Worm (Caenorhabditis elegans) whole organism, L4 larva: ENCODE measurements around the gene ZK1127.4.
"Not testable (repeated sequence)": the region's sequence is repeated elsewhere in the genome, so short reads cannot be mapped to it uniquely, and the experiment has no call there.

Experiments used
- D1046.2 ChIP-seq: fragments of 200-800 bp; sonication (Bioruptor generic); IDR thresholded peaks from 2 replicates; pipeline ENCODE4 v1.3.6; 2022; ENCODE audit warnings: missing genetic modification characterization, missing compliant biosample characterization
- F26F4.8 ChIP-seq: fragments of 200-800 bp; sonication (Bioruptor generic); conservative IDR thresholded peaks from 2 replicates; pipeline ENCODE4 v1.3.6; 2022; ENCODE audit warnings: missing genetic modification characterization, missing compliant biosample characterization
- F44E2.7 ChIP-seq: fragments of 200-800 bp; sonication (Bioruptor generic); IDR thresholded peaks from 2 replicates; pipeline ENCODE4 v2.1.2; 2022; ENCODE audit warnings: missing genetic modification characterization, missing compliant biosample characterization
- T26A8.4 ChIP-seq: fragments of 200-800 bp; sonication (Bioruptor generic); IDR thresholded peaks from 2 replicates; pipeline ENCODE4 v1.3.6; 2022; ENCODE audit warnings: missing genetic modification characterization, missing compliant biosample characterization
- Y105C5A.15 ChIP-seq: fragments of 200-800 bp; sonication (Bioruptor generic); IDR thresholded peaks from 2 replicates; pipeline ENCODE4 v1.3.6; 2022; ENCODE audit warnings: missing genetic modification characterization, missing compliant biosample characterization
- Y48G9A.11 ChIP-seq: fragments of 200-800 bp; sonication (Bioruptor generic); IDR thresholded peaks from 2 replicates; pipeline ENCODE4 v1.3.6; 2022; ENCODE audit warnings: missing genetic modification reagents, missing genetic modification characterization, missing compliant biosample characterization
- Y75B8A.6 ChIP-seq: fragments of 200-800 bp; sonication (Bioruptor generic); IDR thresholded peaks from 2 replicates; pipeline ENCODE4 v1.3.6; 2022; ENCODE audit warnings: missing genetic modification reagents, missing genetic modification characterization, missing compliant biosample characterization
- arid-1 ChIP-seq: fragments of 200-800 bp; sonication (Bioruptor generic); conservative IDR thresholded peaks from 2 replicates; pipeline ENCODE4 v1.3.6; 2022; ENCODE audit warnings: missing genetic modification reagents, missing genetic modification characterization, missing compliant biosample characterization
- ceh-20 ChIP-seq: fragments of 200-800 bp; sonication (Bioruptor generic); IDR thresholded peaks from 2 replicates; pipeline ENCODE4 v1.3.6; 2022; ENCODE audit warnings: missing genetic modification reagents, missing genetic modification characterization, missing compliant biosample characterization
- cey-2 ChIP-seq: sonication (generic microtip); optimal IDR thresholded peaks from 3 replicates; lab custom pipeline; 2017; ENCODE audit warnings: missing genetic modification characterization, mild to moderate bottlenecking, missing compliant biosample characterization, antibody characterized with exemption, borderline replicate concordance; ENCODE audit not compliant: insufficient read depth
- ctbp-1 ChIP-seq: fragments of 200-800 bp; sonication (Bioruptor generic); IDR thresholded peaks from 2 replicates; pipeline ENCODE4 v1.3.6; 2022; ENCODE audit warnings: missing genetic modification reagents, missing genetic modification characterization, missing compliant biosample characterization
- daf-19 ChIP-seq: fragments of 200-800 bp; sonication (Bioruptor generic); conservative IDR thresholded peaks from 2 replicates; pipeline ENCODE4 v1.3.6; 2022; ENCODE audit warnings: missing genetic modification characterization, missing compliant biosample characterization
- daf-8 ChIP-seq: fragments of 200-800 bp; sonication (Bioruptor generic); IDR thresholded peaks from 2 replicates; pipeline ENCODE4 v1.3.6; 2022; ENCODE audit warnings: missing genetic modification characterization, missing compliant biosample characterization
- dmd-6 ChIP-seq: fragments of 200-800 bp; sonication (Bioruptor generic); IDR thresholded peaks from 2 replicates; pipeline ENCODE4 v1.3.6; 2022; ENCODE audit warnings: missing genetic modification reagents, missing genetic modification characterization, missing compliant biosample characterization
- dmd-8 ChIP-seq: fragments of 200-800 bp; sonication (Bioruptor generic); IDR thresholded peaks from 2 replicates; pipeline ENCODE4 v1.3.6; 2022; ENCODE audit warnings: missing genetic modification characterization, missing compliant biosample characterization
- dmd-9 ChIP-seq: fragments of 200-800 bp; sonication (Bioruptor generic); IDR thresholded peaks from 2 replicates; pipeline ENCODE4 v1.3.6; 2022; ENCODE audit warnings: missing genetic modification reagents, missing genetic modification characterization, missing compliant biosample characterization
- duxl-1 ChIP-seq: sonication (generic microtip); optimal IDR thresholded peaks from 2 replicates; lab custom pipeline; 2016; ENCODE audit warnings: mild to moderate bottlenecking, missing genetic modification characterization, moderate library complexity, missing compliant biosample characterization; ENCODE audit not compliant: poor library complexity
- egl-43 ChIP-seq: fragments of 200-800 bp; sonication (Bioruptor generic); IDR thresholded peaks from 2 replicates; pipeline ENCODE4 v1.3.6; 2022; ENCODE audit warnings: missing genetic modification reagents, missing genetic modification characterization, missing compliant biosample characterization
- gei-8 ChIP-seq: fragments of 200-800 bp; sonication (Bioruptor generic); optimal IDR thresholded peaks from 2 replicates; lab custom pipeline; 2018; ENCODE audit warnings: mild to moderate bottlenecking, missing genetic modification characterization, missing compliant biosample characterization
- hmg-1.1 ChIP-seq: fragments of 200-800 bp; sonication (Bioruptor generic); IDR thresholded peaks from 2 replicates; pipeline ENCODE4 v1.3.6; 2022; ENCODE audit warnings: missing genetic modification reagents, missing genetic modification characterization, missing compliant biosample characterization
- lim-7 ChIP-seq: fragments of 200-800 bp; sonication (Bioruptor generic); IDR thresholded peaks from 2 replicates; pipeline ENCODE4 v1.3.6; 2022; ENCODE audit warnings: missing genetic modification characterization, missing compliant biosample characterization
- lin-1 ChIP-seq: fragments of 200-800 bp; sonication (Bioruptor generic); IDR thresholded peaks from 2 replicates; pipeline ENCODE4 v1.3.6; 2022; ENCODE audit warnings: missing genetic modification reagents, missing genetic modification characterization, missing compliant biosample characterization
- lin-29 ChIP-seq: fragments of 200-800 bp; sonication (Bioruptor generic); IDR thresholded peaks from 2 replicates; pipeline ENCODE4 v1.3.6; 2022; ENCODE audit warnings: missing genetic modification reagents, missing genetic modification characterization, missing compliant biosample characterization
- lin-38 ChIP-seq: fragments of 200-800 bp; sonication (Bioruptor generic); IDR thresholded peaks from 2 replicates; pipeline ENCODE4 v1.3.6; 2022; ENCODE audit warnings: missing genetic modification reagents, missing genetic modification characterization, missing compliant biosample characterization
- madf-5 ChIP-seq, 2 experiments: fragments of 200-800 bp; sonication (Bioruptor generic); IDR thresholded peaks; 2 replicates each; pipeline ENCODE4 v1.3.6; 2022; ENCODE audit warnings: missing compliant biosample characterization in 2 of 2, missing genetic modification characterization in 2 of 2
- mdt-29 ChIP-seq: fragments of 200-800 bp; sonication (Bioruptor generic); IDR thresholded peaks from 2 replicates; pipeline ENCODE4 v1.3.6; 2022; ENCODE audit warnings: missing genetic modification reagents, missing genetic modification characterization, missing compliant biosample characterization
- mes-2 ChIP-seq: sonication (generic microtip); optimal IDR thresholded peaks from 2 replicates; lab custom pipeline; 2016; ENCODE audit warnings: missing genotype, mild to moderate bottlenecking, missing genetic modification characterization, missing compliant biosample characterization; ENCODE audit not compliant: poor library complexity, severe bottlenecking
- nhr-25 ChIP-seq: sonication (generic microtip); optimal IDR thresholded peaks from 2 replicates; lab custom pipeline; 2017; ENCODE audit warnings: missing genetic modification characterization, mild to moderate bottlenecking, missing compliant biosample characterization, antibody characterized with exemption, moderate library complexity, borderline replicate concordance; ENCODE audit not compliant: insufficient read depth
- nhr-41 ChIP-seq: fragments of 200-800 bp; sonication (Bioruptor generic); IDR thresholded peaks from 2 replicates; pipeline ENCODE4 v1.3.6; 2022; ENCODE audit warnings: missing genetic modification reagents, missing genetic modification characterization, missing compliant biosample characterization
- nhr-42 ChIP-seq: fragments of 200-800 bp; sonication (Bioruptor generic); IDR thresholded peaks from 2 replicates; pipeline ENCODE4 v1.3.6; 2022; ENCODE audit warnings: missing genetic modification characterization, missing compliant biosample characterization
- pha-4 ChIP-seq, 2 experiments: fragments of 150-350 bp in 1 of 2; fragments of 200-800 bp in 1 of 2; sonication (Bioruptor generic) in 1 of 2; IDR thresholded peaks in 1 of 2; optimal IDR thresholded peaks in 1 of 2; 2 replicates each; pipeline versions ENCODE4 v1.3.6 to Lab custom; 2014 to 2022; ENCODE audit warnings: missing genetic modification characterization in 2 of 2, missing genetic modification reagents in 2 of 2, missing biosample characterization in 1 of 2, missing compliant biosample characterization in 1 of 2
- php-3 ChIP-seq: fragments of 200-800 bp; sonication (Bioruptor generic); IDR thresholded peaks from 2 replicates; pipeline ENCODE4 v1.3.6; 2022; ENCODE audit warnings: missing genetic modification reagents, missing genetic modification characterization, missing compliant biosample characterization
- rbr-2 ChIP-seq: sonication (generic microtip); optimal IDR thresholded peaks from 2 replicates; lab custom pipeline; 2016; ENCODE audit warnings: missing genotype, missing genetic modification characterization, missing compliant biosample characterization
- saeg-2 ChIP-seq: fragments of 200-800 bp; sonication (Bioruptor generic); IDR thresholded peaks from 2 replicates; pipeline ENCODE4 v1.3.6; 2022; ENCODE audit warnings: missing genetic modification reagents, missing genetic modification characterization, missing compliant biosample characterization
- set-16 ChIP-seq: fragments of 200-800 bp; sonication (Bioruptor generic); IDR thresholded peaks from 2 replicates; pipeline ENCODE4 v1.3.6; 2022; ENCODE audit warnings: missing genetic modification reagents, missing genetic modification characterization, missing compliant biosample characterization
- snpc-1.2 ChIP-seq: fragments of 200-800 bp; sonication (Bioruptor generic); IDR thresholded peaks from 2 replicates; pipeline ENCODE4 v1.3.6; 2022; ENCODE audit warnings: missing genetic modification reagents, missing genetic modification characterization, missing compliant biosample characterization
- tag-97 ChIP-seq: fragments of 200-800 bp; sonication (Bioruptor generic); IDR thresholded peaks from 2 replicates; pipeline ENCODE4 v1.3.6; 2022; ENCODE audit warnings: missing genetic modification characterization, missing compliant biosample characterization
- tra-1 ChIP-seq: fragments of 200-800 bp; sonication (Bioruptor generic); IDR thresholded peaks from 2 replicates; pipeline ENCODE4 v1.3.6; 2022; ENCODE audit warnings: missing genetic modification reagents, missing genetic modification characterization, missing compliant biosample characterization
- unc-130 ChIP-seq: sonication (generic microtip); optimal IDR thresholded peaks from 2 replicates; lab custom pipeline; 2016; ENCODE audit warnings: missing genetic modification reagents, missing genetic modification characterization, missing compliant biosample characterization
- unc-62 ChIP-seq, 3 experiments: fragments of 150-350 bp in 1 of 3; sonication (generic microtip); optimal IDR thresholded peaks in 2 of 3; peaks in 1 of 3; 1 replicate in 1 of 3; 2 replicates in 2 of 3; lab custom pipeline; 2014 to 2017; ENCODE audit warnings: missing biosample characterization in 3 of 3, missing genetic modification characterization in 3 of 3, missing genetic modification reagents in 3 of 3, missing genotype in 1 of 3
- vab-7 ChIP-seq: fragments of 200-800 bp; sonication (Bioruptor generic); IDR thresholded peaks from 2 replicates; pipeline ENCODE4 v1.3.6; 2022; ENCODE audit warnings: missing genetic modification reagents, missing genetic modification characterization, missing compliant biosample characterization
- zfp-3 ChIP-seq: fragments of 200-800 bp; sonication (Bioruptor generic); conservative IDR thresholded peaks from 2 replicates; pipeline ENCODE4 v1.3.6; 2022; ENCODE audit warnings: missing genetic modification reagents, missing genetic modification characterization, missing compliant biosample characterization

The ZK1127.4 gene

DNA sequence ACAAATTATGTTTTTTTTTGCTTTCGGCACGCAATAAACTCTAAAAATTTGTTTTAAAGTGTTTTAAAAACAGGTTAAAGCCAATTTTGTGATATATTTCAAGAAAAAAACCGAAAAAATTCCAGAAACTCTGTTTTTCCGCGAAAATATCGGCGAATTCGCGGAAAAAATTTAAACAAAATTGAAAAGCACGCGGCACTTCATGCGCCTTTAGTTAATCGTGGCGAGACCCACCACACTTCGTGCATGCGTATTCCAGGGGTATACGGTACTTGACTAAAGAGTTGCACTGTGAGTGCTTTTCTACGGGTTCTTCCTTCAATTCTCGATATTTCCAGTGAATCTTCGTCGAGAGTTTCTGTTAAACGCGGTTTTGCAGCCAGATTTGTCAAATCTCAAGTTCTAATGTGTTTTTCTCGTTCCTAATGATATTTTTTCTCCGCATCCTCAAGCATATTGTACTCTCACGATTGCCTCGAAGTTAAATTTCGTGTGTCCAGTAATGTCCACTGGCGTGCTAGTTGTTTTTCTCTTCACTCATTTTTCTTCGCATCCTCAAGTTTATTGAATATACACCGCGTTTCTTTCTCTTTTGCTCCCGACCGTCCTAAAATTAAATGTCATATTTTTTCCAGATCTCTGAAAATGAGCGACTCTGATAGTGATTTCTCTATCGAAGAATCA, 15.9 kb upstream of the ZK1127.4 start, which contains the start of gene cin-4:
Gene cin-4, plus strand, starts transcription at position 634 of the 684 bp plus-strand sequence.
- TF ChIP-seq hmg-1.1 (no peak), unc-130 (peak; percentile 42), daf-19 (GFP tag; lab: Robert Waterston, UW) (no peak), Y48G9A.11 (GFP tag; lab: Robert Waterston, UW) (peak; percentile 47; the same call in 1 of the 2 replicates), lin-38 (peak; percentile 54)

DNA sequence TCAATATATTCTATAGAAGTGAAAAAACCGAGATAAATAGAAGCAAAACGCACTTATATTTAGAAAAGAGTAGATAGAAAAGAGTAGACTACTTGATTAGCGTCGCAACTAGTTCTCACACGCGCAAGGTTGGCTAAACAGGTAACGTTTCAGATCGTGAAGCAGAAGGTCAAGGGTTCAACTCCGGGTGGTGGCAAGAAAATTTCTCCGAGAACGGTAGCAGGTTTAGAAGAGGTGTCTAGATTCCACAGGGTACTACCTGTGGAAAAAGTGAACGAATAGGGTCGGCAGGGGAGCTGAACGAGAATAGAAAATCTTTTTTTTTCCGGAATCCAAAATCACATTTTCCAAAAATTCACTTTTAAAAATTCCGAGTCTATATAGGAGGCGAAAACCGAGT, 11.7 kb upstream of the ZK1127.4 start:
- TF ChIP-seq F26F4.8 = peak; percentile 95
- peak; percentile 3 for TF ChIP-seq mes-2 (tag; lab: Kevin White, UChicago)
- peak; percentile 24; the same call in 1 of the 2 replicates for TF ChIP-seq ceh-20 (GFP tag; lab: Robert Waterston, UW)
- TF ChIP-seq madf-5 (GFP tag; IDR thresholded peaks at IDR 0.05; lab: Robert Waterston, UW) = peak; percentile 38 to 92; a peak in 3 of 4 replicates
- TF ChIP-seq Y75B8A.6 (GFP tag; lab: Robert Waterston, UW) = 0 out of 2 replicates have a peak, but pooled peaks have one; percentile 15
- TF ChIP-seq nhr-41 = peak; percentile 60; the same call in 1 of the 2 replicates
- peak; percentile 48; the same call in 1 of the 2 replicates for TF ChIP-seq hmg-1.1
- TF ChIP-seq dmd-6 (GFP tag; lab: Robert Waterston, UW) = peak; percentile 29; the same call in 1 of the 2 replicates
- TF ChIP-seq lin-38 = peak; percentile 82
- TF ChIP-seq D1046.2 (GFP tag; lab: Robert Waterston, UW) = peak; percentile 74; the same call in 1 of the 2 replicates
- TF ChIP-seq egl-43 = peak; percentile 90
- TF ChIP-seq snpc-1.2 (GFP tag; lab: Robert Waterston, UW) = peak; percentile 78
- TF ChIP-seq ctbp-1 = peak; percentile 73
- peak; percentile 81 for TF ChIP-seq Y105C5A.15
- peak; percentile 79 for TF ChIP-seq lim-7 (GFP tag; lab: Robert Waterston, UW)
- peak; percentile 52; the same call in 1 of the 2 replicates for TF ChIP-seq php-3
- TF ChIP-seq lin-29 (GFP tag; lab: Robert Waterston, UW) = 0 out of 2 replicates have a peak, but pooled peaks have one; percentile 30
- TF ChIP-seq nhr-42 (GFP tag; lab: Robert Waterston, UW) = peak; percentile 58; the same call in 1 of the 2 replicates
- TF ChIP-seq F44E2.7 (GFP tag; lab: Robert Waterston, UW) = peak; percentile 91; the same call in 1 of the 2 replicates
- TF ChIP-seq mdt-29 (GFP tag; lab: Robert Waterston, UW) = peak; percentile 70
- 0 out of 2 replicates have a peak, but pooled peaks have one; percentile 13 for TF ChIP-seq set-16
- peak; percentile 46; the same call in 1 of the 2 replicates for TF ChIP-seq zfp-3 (GFP tag; lab: Robert Waterston, UW)
- TF ChIP-seq T26A8.4 (GFP tag; lab: Robert Waterston, UW) = peak; percentile 73
- 0 out of 2 replicates have a peak, but pooled peaks have one; percentile 61 for TF ChIP-seq daf-8 (GFP tag; lab: Robert Waterston, UW)
- TF ChIP-seq dmd-8 (GFP tag; lab: Robert Waterston, UW) = peak; percentile 96
- TF ChIP-seq pha-4 (GFP tag; IDR thresholded peaks at IDR 0.05; lab: Robert Waterston, UW) = peak; percentile 87
- TF ChIP-seq pha-4 (tag; optimal IDR thresholded peaks at IDR 0.05; lab: Kevin White, UChicago) = not testable (repeated sequence)
- 0 out of 2 replicates have a peak, but pooled peaks have one; percentile 15 for TF ChIP-seq saeg-2 (GFP tag; lab: Robert Waterston, UW)
- TF ChIP-seq arid-1 (GFP tag; lab: Robert Waterston, UW) = peak; percentile 75
- peak; percentile 69 for TF ChIP-seq vab-7 (GFP tag; lab: Robert Waterston, UW)
- TF ChIP-seq Y48G9A.11 (GFP tag; lab: Robert Waterston, UW) = peak; percentile 81
- TF ChIP-seq tra-1 (GFP tag; lab: Robert Waterston, UW) = peak; percentile 80
- TF ChIP-seq lin-1 (GFP tag; lab: Robert Waterston, UW) = peak; percentile 58; the same call in 1 of the 2 replicates

DNA sequence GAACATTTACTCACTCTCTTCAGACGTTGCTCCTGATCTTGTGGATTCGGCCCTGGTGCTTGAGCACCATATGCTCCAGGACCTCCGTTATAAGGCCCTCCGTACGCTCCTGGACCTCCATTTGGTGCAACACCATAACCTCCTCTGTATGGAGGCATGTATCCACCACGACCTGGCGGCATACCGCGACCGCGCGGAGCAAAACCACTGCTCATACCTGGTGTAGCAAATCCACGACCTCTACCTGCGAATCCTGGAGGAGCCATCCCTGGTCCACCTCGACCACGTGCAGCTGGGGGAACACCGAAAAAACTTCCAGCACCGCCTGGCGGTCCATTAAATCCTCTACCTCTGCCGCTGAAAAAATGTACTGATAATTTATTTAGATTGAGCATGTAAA, 4.3 kb upstream of the ZK1127.4 start:
- no peak for TF ChIP-seq duxl-1 (tag; lab: Kevin White, UChicago)
- TF ChIP-seq rbr-2 (tag; lab: Kevin White, UChicago) = no peak
- no peak for TF ChIP-seq madf-5 (GFP tag; IDR thresholded peaks at IDR 0.05; lab: Robert Waterston, UW)
- TF ChIP-seq egl-43 = peak; percentile 72
- no peak for TF ChIP-seq dmd-9 (GFP tag; lab: Robert Waterston, UW)
- no peak for TF ChIP-seq cey-2 (tag; lab: Kevin White, UChicago)
- TF ChIP-seq nhr-25 (tag; lab: Kevin White, UChicago) = no peak
- no peak for TF ChIP-seq php-3
- TF ChIP-seq tra-1 (GFP tag; lab: Robert Waterston, UW) = no peak
- no peak for TF ChIP-seq gei-8 (GFP tag; lab: Kevin White, UChicago)
- peak in 1 of 2 experiments; percentile 19 for TF ChIP-seq unc-62 (GFP tag; optimal IDR thresholded peaks at IDR 0.05 in 1 of 2; lab: Kevin White, UChicago)
- no peak for TF ChIP-seq unc-62 (tag; optimal IDR thresholded peaks at IDR 0.05; lab: Kevin White, UChicago)
- no peak for TF ChIP-seq tag-97 (GFP tag; lab: Robert Waterston, UW)
- no peak for TF ChIP-seq ceh-20 (GFP tag; lab: Robert Waterston, UW)
- no peak for TF ChIP-seq daf-19 (GFP tag; lab: Robert Waterston, UW)
- peak; percentile 35; the same call in 1 of the 2 replicates for TF ChIP-seq lin-38
